Fruit fly (Drosophila melanogaster): ENCODE results near the gene Grl36b.

The Grl36b gene

DNA sequence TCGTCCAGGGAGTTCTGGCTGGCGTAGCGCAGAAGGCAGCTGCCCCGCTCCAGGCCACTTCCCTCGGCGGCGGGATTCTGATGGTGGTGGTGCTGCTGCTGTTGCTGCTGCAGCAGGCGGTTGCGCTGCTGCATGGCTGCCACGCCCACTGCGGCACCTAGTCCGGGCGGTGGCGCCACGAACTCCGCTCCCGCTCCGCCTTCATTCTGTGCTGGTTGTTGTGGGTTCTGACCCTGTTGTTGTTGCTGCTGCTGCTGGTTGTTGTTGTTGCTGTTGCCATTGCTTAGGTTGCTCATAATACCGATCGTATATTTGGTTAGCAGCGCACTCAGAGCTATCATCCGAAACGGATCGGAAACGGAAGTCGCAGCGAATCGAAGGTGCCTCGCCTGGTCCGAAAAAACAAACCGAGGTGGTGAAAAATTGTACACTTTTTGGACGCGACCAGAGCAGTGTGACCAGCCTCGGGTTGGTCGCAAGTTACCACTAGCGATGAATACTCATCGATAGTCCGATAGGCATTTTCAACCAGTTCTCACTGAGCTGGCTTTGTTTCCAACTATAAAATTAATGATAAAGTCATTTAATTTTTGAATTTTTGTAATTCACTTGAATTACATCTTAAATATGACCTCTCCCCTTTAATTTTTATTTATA lies 12.2 kb upstream of the Grl36b start, which contains the start of gene kel (continued):
- TF ChIP-seq dimm (GFP tag; IDR thresholded peaks at IDR 0.05) (no peak), Dll (GFP tag; IDR thresholded peaks at IDR 0.05; ENCODE audit: partially characterized antibody) (peak; percentile 73), CG10543 (GFP tag; optimal IDR thresholded peaks at IDR 0.05) (peak; percentile 47), CG43689 (GFP tag; IDR thresholded peaks at IDR 0.05) (no peak), Oli (tag; optimal IDR thresholded peaks at IDR 0.05) (no peak), Jarid2 (GFP tag; optimal IDR thresholded peaks at IDR 0.05) (peak; percentile 80), wdn (GFP tag; IDR thresholded peaks at IDR 0.05) (no peak), CG10565 (GFP tag; optimal IDR thresholded peaks at IDR 0.05) (no peak), CG10979 (tag; optimal IDR thresholded peaks at IDR 0.05) (peak; percentile 50), klu (GFP tag; IDR thresholded peaks at IDR 0.05) (no peak), CG14667 (GFP tag; IDR thresholded peaks at IDR 0.05) (no peak), MTF-1 (GFP tag; optimal IDR thresholded peaks at IDR 0.05; ENCODE audit: borderline replicate concordance) (peak; percentile 74), TFAM (GFP tag; optimal IDR thresholded peaks at IDR 0.05) (no peak), CG9727 (GFP tag; optimal IDR thresholded peaks at IDR 0.05) (peak; percentile 61), mirr (GFP tag; optimal IDR thresholded peaks at IDR 0.05) (peak; percentile 71), CG18599 (GFP tag; optimal IDR thresholded peaks at IDR 0.05) (peak; percentile 33), Doc2 (GFP tag; IDR thresholded peaks at IDR 0.05) (no peak), CG3163 (GFP tag; optimal IDR thresholded peaks at IDR 0.05) (peak; percentile 23), CG7839 (tag; optimal IDR thresholded peaks at IDR 0.05) (peak; percentile 40), CG31365 (tag; optimal IDR thresholded peaks at IDR 0.05) (peak; percentile 58), CG1832 (GFP tag; optimal IDR thresholded peaks at IDR 0.05) (no peak), ATbp (GFP tag; optimal IDR thresholded peaks at IDR 0.05) (no peak), wor (GFP tag; IDR thresholded peaks at IDR 0.05) (no peak), caup (GFP tag; optimal IDR thresholded peaks at IDR 0.05; ENCODE audit: severe bottlenecking) (peak; percentile 72), CG1233 (GFP tag; optimal IDR thresholded peaks at IDR 0.05) (peak; percentile 46), Aef1 (GFP tag; IDR thresholded peaks at IDR 0.05) (no peak), CG2199 (GFP tag; IDR thresholded peaks at IDR 0.05) (0 out of 3 replicates have a peak, but pooled peaks have one; percentile 33), CG10274 (GFP tag; optimal IDR thresholded peaks at IDR 0.05) (no peak), zf30C (GFP tag; optimal IDR thresholded peaks at IDR 0.05) (no peak), CG12744 (GFP tag; optimal IDR thresholded peaks at IDR 0.05) (no peak), Med (GFP tag) (peak; percentile 93), CG17829 (tag; optimal IDR thresholded peaks at IDR 0.05) (peak; percentile 61), CG32767 (GFP tag; IDR thresholded peaks at IDR 0.05) (0 out of 2 replicates have a peak, but pooled peaks have one; percentile 30), amos (GFP tag; IDR thresholded peaks at IDR 0.05; ENCODE audit: partially characterized antibody) (peak; percentile 68), Bdp1 (GFP tag; optimal IDR thresholded peaks at IDR 0.05) (no peak), Dref (GFP tag; IDR thresholded peaks at IDR 0.05) (peak; percentile 90), HLH54F (GFP tag; optimal IDR thresholded peaks at IDR 0.05) (peak; percentile 37), ranshi (GFP tag; IDR thresholded peaks at IDR 0.05) (peak; percentile 17; the same call in 1 of the 2 replicates), kah (GFP tag; optimal IDR thresholded peaks at IDR 0.05) (peak; percentile 36), CG30431 (GFP tag; optimal IDR thresholded peaks at IDR 0.05) (no peak), Ptx1 (GFP tag; IDR thresholded peaks at IDR 0.05) (no peak), dati (GFP tag; IDR thresholded peaks at IDR 0.05) (peak; percentile 60; the same call in 1 of the 2 replicates), CG15514 (GFP tag; optimal IDR thresholded peaks at IDR 0.05) (peak; percentile 90), CG11695 (GFP tag; IDR thresholded peaks at IDR 0.05) (0 out of 3 replicates have a peak, but pooled peaks have one; percentile 22), CG16779 (GFP tag; IDR thresholded peaks at IDR 0.05) (no peak), MESR4 (GFP tag; optimal IDR thresholded peaks at IDR 0.05) (peak; percentile 99), toy (GFP tag; IDR thresholded peaks at IDR 0.05) (no peak), sd (tag; optimal IDR thresholded peaks at IDR 0.05) (no peak), mam (GFP tag; optimal IDR thresholded peaks at IDR 0.05) (peak; percentile 34)
